Worm (Caenorhabditis elegans) whole organism, L3 larva: ENCODE measurements around the gene C07E3.9.

Experiments used
- R02D3.7 ChIP-seq: fragments of 150-350 bp; optimal IDR thresholded peaks from 2 replicates; lab custom pipeline; 2014; ENCODE audit warnings: missing biosample characterization, missing genetic modification characterization
- ZK546.5 ChIP-seq: sonication (generic microtip); optimal IDR thresholded peaks from 2 replicates; lab custom pipeline; 2017; ENCODE audit warnings: missing biosample characterization, missing genetic modification characterization
- aly-2 ChIP-seq: fragments of 150-350 bp; optimal IDR thresholded peaks from 2 replicates; lab custom pipeline; 2014; ENCODE audit warnings: missing biosample characterization, missing genetic modification characterization
- ama-1 ChIP-seq: fragments of 150-350 bp; optimal IDR thresholded peaks from 2 replicates; lab custom pipeline; 2018
- ceh-16 ChIP-seq: sonication (generic microtip); optimal IDR thresholded peaks from 2 replicates; lab custom pipeline; 2017; ENCODE audit warnings: missing biosample characterization, missing genetic modification characterization
- ceh-28 ChIP-seq: fragments of 150-350 bp; optimal IDR thresholded peaks from 2 replicates; lab custom pipeline; 2014; ENCODE audit warnings: missing biosample characterization, missing genetic modification reagents, missing genetic modification characterization
- ceh-82 ChIP-seq: fragments of 150-350 bp; optimal IDR thresholded peaks from 2 replicates; lab custom pipeline; 2014; ENCODE audit warnings: missing biosample characterization, missing genetic modification characterization
- ceh-9 ChIP-seq: sonication (generic microtip); optimal IDR thresholded peaks from 2 replicates; lab custom pipeline; 2018; ENCODE audit warnings: missing biosample characterization, missing genetic modification characterization
- daf-12 ChIP-seq: fragments of 150-350 bp; optimal IDR thresholded peaks from 2 replicates; lab custom pipeline; 2014; ENCODE audit warnings: missing biosample characterization, missing genetic modification reagents, missing genetic modification characterization
- egl-27 ChIP-seq: sonication (generic microtip); optimal IDR thresholded peaks from 4 replicates; lab custom pipeline; 2017; ENCODE audit warnings: missing biosample characterization, missing genetic modification reagents, missing genetic modification characterization
- egl-5 ChIP-seq: fragments of 150-350 bp; optimal IDR thresholded peaks from 2 replicates; lab custom pipeline; 2017; ENCODE audit warnings: missing biosample characterization, missing genetic modification reagents, missing genetic modification characterization, inconsistent platforms
- elt-1 ChIP-seq: fragments of 150-350 bp; optimal IDR thresholded peaks from 2 replicates; lab custom pipeline; 2014; ENCODE audit warnings: missing biosample characterization, missing genetic modification characterization
- elt-2 ChIP-seq: sonication (generic microtip); optimal IDR thresholded peaks from 2 replicates; lab custom pipeline; 2016; ENCODE audit warnings: missing genetic modification reagents, mild to moderate bottlenecking, missing genetic modification characterization, missing compliant biosample characterization
- elt-3 ChIP-seq, 3 experiments: fragments of 150-350 bp in 1 of 3; sonication (generic microtip) in 2 of 3; optimal IDR thresholded peaks; 2 replicates in 2 of 3; 4 replicates in 1 of 3; lab custom pipeline; 2014 to 2017; ENCODE audit warnings: missing biosample characterization in 3 of 3, missing genetic modification characterization in 3 of 3
- eor-1 ChIP-seq, 2 experiments: fragments of 150-350 bp; optimal IDR thresholded peaks; 2 replicates each; lab custom pipeline; 2014 to 2018; ENCODE audit warnings: missing biosample characterization in 2 of 2, missing genetic modification characterization in 2 of 2
- fkh-10 ChIP-seq: sonication (generic microtip); optimal IDR thresholded peaks from 2 replicates; lab custom pipeline; 2017; ENCODE audit warnings: missing biosample characterization, missing genetic modification reagents, missing genetic modification characterization
- fkh-2 ChIP-seq: fragments of 150-350 bp; optimal IDR thresholded peaks from 2 replicates; lab custom pipeline; 2014; ENCODE audit warnings: missing biosample characterization, missing genetic modification reagents, missing genetic modification characterization
- fos-1 ChIP-seq: fragments of 150-350 bp; optimal IDR thresholded peaks from 2 replicates; lab custom pipeline; 2014; ENCODE audit warnings: missing biosample characterization, missing genetic modification characterization
- hmg-11 ChIP-seq: sonication (generic microtip); optimal IDR thresholded peaks from 2 replicates; lab custom pipeline; 2016; ENCODE audit warnings: missing genetic modification characterization, missing compliant biosample characterization
- jun-1 ChIP-seq: fragments of 150-350 bp; optimal IDR thresholded peaks from 2 replicates; lab custom pipeline; 2014; ENCODE audit warnings: missing biosample characterization, missing genetic modification reagents, missing genetic modification characterization
- lin-15B ChIP-seq: fragments of 150-350 bp; optimal IDR thresholded peaks from 2 replicates; lab custom pipeline; 2014; ENCODE audit warnings: missing biosample characterization, missing genetic modification characterization
- lin-39 ChIP-seq: fragments of 150-350 bp; optimal IDR thresholded peaks from 2 replicates; lab custom pipeline; 2018; ENCODE audit warnings: missing biosample characterization, missing genetic modification reagents, missing genetic modification characterization
- lsy-12 ChIP-seq: sonication (generic microtip); optimal IDR thresholded peaks from 2 replicates; lab custom pipeline; 2016; ENCODE audit warnings: mild to moderate bottlenecking, missing genetic modification characterization, missing compliant biosample characterization
- mdl-1 ChIP-seq: fragments of 150-350 bp; optimal IDR thresholded peaks from 2 replicates; lab custom pipeline; 2014; ENCODE audit warnings: missing biosample characterization, missing genetic modification characterization
- mml-1 ChIP-seq: fragments of 150-350 bp; sonication (generic microtip); optimal IDR thresholded peaks from 3 replicates; lab custom pipeline; 2014; ENCODE audit warnings: missing biosample characterization, missing genetic modification characterization
- nfya-1 ChIP-seq: sonication (generic microtip); optimal IDR thresholded peaks from 2 replicates; lab custom pipeline; 2017; ENCODE audit warnings: missing genetic modification characterization, mild to moderate bottlenecking, missing compliant biosample characterization, antibody characterized with exemption, moderate library complexity; ENCODE audit not compliant: insufficient read depth
- nhr-11 ChIP-seq: fragments of 150-350 bp; optimal IDR thresholded peaks from 2 replicates; lab custom pipeline; 2014; ENCODE audit warnings: missing biosample characterization, missing genetic modification characterization
- nhr-12 ChIP-seq: fragments of 150-350 bp; optimal IDR thresholded peaks from 2 replicates; lab custom pipeline; 2014; ENCODE audit warnings: missing biosample characterization, missing genetic modification characterization
- nhr-23 ChIP-seq: fragments of 150-350 bp; optimal IDR thresholded peaks from 2 replicates; lab custom pipeline; 2014; ENCODE audit warnings: missing biosample characterization, missing genetic modification reagents, missing genetic modification characterization
- nhr-237 ChIP-seq: fragments of 150-350 bp; optimal IDR thresholded peaks from 2 replicates; lab custom pipeline; 2014; ENCODE audit warnings: missing biosample characterization, missing genetic modification characterization
- nhr-25 ChIP-seq: sonication (generic microtip); optimal IDR thresholded peaks from 2 replicates; lab custom pipeline; 2017; ENCODE audit warnings: missing biosample characterization, missing genetic modification characterization
- nhr-28 ChIP-seq: fragments of 150-350 bp; optimal IDR thresholded peaks from 2 replicates; lab custom pipeline; 2014; ENCODE audit warnings: missing biosample characterization, missing genetic modification characterization
- nhr-43 ChIP-seq: sonication (generic microtip); optimal IDR thresholded peaks from 2 replicates; lab custom pipeline; 2016; ENCODE audit warnings: mild to moderate bottlenecking, missing genetic modification characterization, missing compliant biosample characterization; ENCODE audit not compliant: poor library complexity, severe bottlenecking
- nhr-67 ChIP-seq: fragments of 150-350 bp; optimal IDR thresholded peaks from 2 replicates; lab custom pipeline; 2014; ENCODE audit warnings: missing biosample characterization, missing genetic modification characterization
- nhr-76 ChIP-seq: fragments of 150-350 bp; sonication (generic microtip); optimal IDR thresholded peaks from 5 replicates; lab custom pipeline; 2014; ENCODE audit warnings: missing biosample characterization, missing genetic modification characterization
- nhr-77 ChIP-seq: fragments of 150-350 bp; optimal IDR thresholded peaks from 2 replicates; lab custom pipeline; 2014; ENCODE audit warnings: missing biosample characterization, missing genetic modification characterization
- pha-4 ChIP-seq: fragments of 150-350 bp; optimal IDR thresholded peaks from 2 replicates; lab custom pipeline; 2014; ENCODE audit warnings: missing biosample characterization, missing genetic modification reagents, missing genetic modification characterization
- pqm-1 ChIP-seq: fragments of 150-350 bp; optimal IDR thresholded peaks from 2 replicates; lab custom pipeline; 2017; ENCODE audit warnings: missing biosample characterization, missing genetic modification characterization, inconsistent platforms
- sea-2 ChIP-seq: fragments of 150-350 bp; sonication (generic microtip); optimal IDR thresholded peaks from 4 replicates; lab custom pipeline; 2014; ENCODE audit warnings: missing biosample characterization, missing genetic modification reagents, missing genetic modification characterization
- skn-1 ChIP-seq: fragments of 150-350 bp; optimal IDR thresholded peaks from 2 replicates; lab custom pipeline; 2014; ENCODE audit warnings: missing biosample characterization, missing genetic modification characterization
- snpc-4 ChIP-seq: fragments of 150-350 bp; optimal IDR thresholded peaks from 2 replicates; lab custom pipeline; 2014; ENCODE audit warnings: missing biosample characterization, missing genetic modification characterization
- tbx-2 ChIP-seq: sonication (generic microtip); optimal IDR thresholded peaks from 2 replicates; lab custom pipeline; 2016; ENCODE audit warnings: mild to moderate bottlenecking, missing genetic modification characterization, missing compliant biosample characterization
- unc-39 ChIP-seq: sonication (generic microtip); optimal IDR thresholded peaks from 4 replicates; lab custom pipeline; 2017; ENCODE audit warnings: missing biosample characterization, missing genetic modification characterization
- unc-62 ChIP-seq: fragments of 150-350 bp; sonication (generic microtip); optimal IDR thresholded peaks from 4 replicates; lab custom pipeline; 2014; ENCODE audit warnings: missing biosample characterization, missing genetic modification reagents, missing genetic modification characterization
- zag-1 ChIP-seq: fragments of 150-350 bp; optimal IDR thresholded peaks from 2 replicates; lab custom pipeline; 2014; ENCODE audit warnings: missing biosample characterization, missing genetic modification characterization
- ztf-11 ChIP-seq: fragments of 150-350 bp; optimal IDR thresholded peaks from 2 replicates; lab custom pipeline; 2014; ENCODE audit warnings: missing biosample characterization, missing genetic modification characterization
- ztf-4 ChIP-seq: fragments of 150-350 bp; optimal IDR thresholded peaks from 2 replicates; lab custom pipeline; 2014; ENCODE audit warnings: missing biosample characterization, missing genetic modification characterization

The C07E3.9 gene

ce11 chrII:10384680-10385383, 34.3 kb downstream of the C07E3.9 start, which contains the start of gene ztf-27:
ztf-27 (plus strand) TSS chrII:10385333.
- TF ChIP-seq elt-1 (tag; lab: Kevin White, UChicago) (peak; percentile 21), nhr-77 (tag; lab: Kevin White, UChicago) (no peak), pha-4 (tag; lab: Kevin White, UChicago) (peak; percentile 42), nhr-23 (peak; percentile 52), unc-62 (GFP tag; lab: Kevin White, UChicago) (no peak), nhr-67 (tag; lab: Kevin White, UChicago) (no peak), ceh-16 (no peak), elt-2 (tag; lab: Kevin White, UChicago) (peak; percentile 49), nfya-1 (tag; lab: Kevin White, UChicago) (peak; percentile 47), pqm-1 (peak; percentile 61), hmg-11 (tag; lab: Kevin White, UChicago) (peak; percentile 26), nhr-25 (tag; lab: Kevin White, UChicago) (peak; percentile 68), snpc-4 (tag; lab: Kevin White, UChicago) (no peak)
- TF ChIP-seq, all 47 proteins: peak for 8

DNA sequence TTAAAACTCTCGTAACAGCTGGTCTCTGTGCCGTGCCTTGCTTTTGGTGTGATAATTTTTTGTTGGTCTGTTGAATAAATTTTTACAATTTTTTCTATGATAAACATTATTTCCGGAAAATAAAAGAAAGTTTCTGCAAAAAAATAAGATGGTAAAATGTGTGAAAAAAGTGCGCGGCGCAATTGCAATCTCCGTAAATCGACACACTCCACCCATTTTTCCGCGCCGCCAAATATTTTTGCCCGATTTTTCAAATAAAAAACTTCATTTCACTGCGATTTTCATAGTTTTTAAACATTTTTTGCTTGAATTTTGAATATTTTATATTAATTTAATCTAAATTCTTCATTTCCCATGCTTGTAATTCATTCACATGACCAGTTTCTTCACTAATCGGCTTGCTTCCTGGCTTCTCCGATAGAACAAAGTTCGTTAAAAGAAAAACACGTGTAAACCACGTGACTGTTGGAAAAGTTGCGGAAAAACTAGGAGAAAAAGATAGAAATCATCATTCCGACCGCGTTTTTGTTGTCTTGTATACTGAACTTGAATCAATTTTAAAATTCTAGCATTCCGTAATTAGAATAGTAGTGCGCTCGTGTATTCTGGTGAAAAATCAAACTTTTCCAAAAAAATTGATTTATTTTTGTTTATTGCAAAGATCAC, 37.6 kb downstream of the C07E3.9 start:
- TF ChIP-seq daf-12 (tag; lab: Kevin White, UChicago) (no peak), ZK546.5 (tag; lab: Kevin White, UChicago) (no peak), hmg-11 (tag; lab: Kevin White, UChicago) (peak; percentile 60), elt-3 (tag; optimal IDR thresholded peaks at IDR 0.05; lab: Kevin White, UChicago) (no peak), nhr-76 (tag; lab: Kevin White, UChicago) (peak; percentile 52), mdl-1 (tag; lab: Kevin White, UChicago) (peak; percentile 20), mml-1 (tag; lab: Kevin White, UChicago) (peak; percentile 69), R02D3.7 (peak; percentile 99), eor-1 (tag; optimal IDR thresholded peaks at IDR 0.05; lab: Kevin White, UChicago) (no peak), jun-1 (tag; lab: Kevin White, UChicago) (no peak), zag-1 (peak; percentile 57), ceh-28 (tag; lab: Kevin White, UChicago) (peak; percentile 20), ceh-16 (no peak), pqm-1 (no peak), nhr-67 (tag; lab: Kevin White, UChicago) (no peak), nhr-237 (tag; lab: Kevin White, UChicago) (no peak), tbx-2 (tag; lab: Kevin White, UChicago) (peak; percentile 29), skn-1 (tag; lab: Kevin White, UChicago) (no peak), nhr-43 (tag; lab: Kevin White, UChicago) (peak; percentile 63), aly-2 (tag; lab: Kevin White, UChicago) (no peak), elt-2 (tag; lab: Kevin White, UChicago) (peak; percentile 55), nhr-23 (peak; percentile 87), egl-27 (tag; lab: Kevin White, UChicago) (no peak), fos-1 (no peak), unc-39 (tag; lab: Kevin White, UChicago) (no peak), ztf-4 (tag; lab: Kevin White, UChicago) (no peak), fkh-2 (tag; lab: Kevin White, UChicago) (no peak), lin-15B (tag; lab: Kevin White, UChicago) (peak; percentile 47), fkh-10 (GFP tag; lab: Kevin White, UChicago) (no peak), nhr-12 (tag; lab: Kevin White, UChicago) (no peak), nhr-25 (tag; lab: Kevin White, UChicago) (peak; percentile 41), lsy-12 (tag; lab: Kevin White, UChicago) (peak; percentile 74), ama-1 (lab: Kevin White, UChicago) (no peak), nhr-28 (no peak), ceh-82 (tag; lab: Kevin White, UChicago) (peak; percentile 34), ceh-9 (tag; lab: Kevin White, UChicago) (no peak), nhr-11 (tag; lab: Kevin White, UChicago) (no peak), sea-2 (GFP tag; lab: Kevin White, UChicago) (no peak), lin-39 (tag; lab: Kevin White, UChicago) (peak; percentile 32), nfya-1 (tag; lab: Kevin White, UChicago) (peak; percentile 72), elt-1 (tag; lab: Kevin White, UChicago) (no peak), nhr-77 (tag; lab: Kevin White, UChicago) (no peak), pha-4 (tag; lab: Kevin White, UChicago) (peak; percentile 80), ztf-11 (tag; lab: Kevin White, UChicago) (no peak), egl-5 (tag; lab: Kevin White, UChicago) (peak; percentile 28), snpc-4 (tag; lab: Kevin White, UChicago) (no peak), unc-62 (GFP tag; lab: Kevin White, UChicago) (no peak)
